Worm (Caenorhabditis elegans) whole organism, young adult: ENCODE data around the gene Y50D4A.1.

ENCODE experiments used
- B0261.1 ChIP-seq: sonication (generic microtip); optimal IDR thresholded peaks from 2 replicates; lab custom pipeline; 2016; ENCODE audit warnings: mild to moderate bottlenecking, missing genetic modification characterization, moderate library complexity, missing compliant biosample characterization
- C06A6.2 ChIP-seq: fragments of 200-800 bp; sonication (Bioruptor generic); conservative IDR thresholded peaks from 2 replicates; pipeline ENCODE4 v1.3.6; 2022; ENCODE audit warnings: missing genetic modification characterization, missing compliant biosample characterization
- F33H1.4 ChIP-seq: fragments of 200-800 bp; sonication (Bioruptor generic); IDR thresholded peaks from 2 replicates; pipeline ENCODE4 v1.3.6; 2022; ENCODE audit warnings: missing genetic modification reagents, missing genetic modification characterization, missing compliant biosample characterization
- F57A8.1 ChIP-seq: fragments of 200-800 bp; sonication (Bioruptor generic); optimal IDR thresholded peaks from 2 replicates; lab custom pipeline; 2018; ENCODE audit warnings: mild to moderate bottlenecking, missing genetic modification characterization, moderate library complexity, missing compliant biosample characterization
- dpl-1 ChIP-seq: fragments of 150-350 bp; optimal IDR thresholded peaks from 2 replicates; lab custom pipeline; 2014; ENCODE audit warnings: missing biosample characterization, missing genetic modification reagents, missing genetic modification characterization
- efl-1 ChIP-seq: fragments of 150-350 bp; optimal IDR thresholded peaks from 2 replicates; lab custom pipeline; 2014; ENCODE audit warnings: missing biosample characterization, missing genetic modification reagents, missing genetic modification characterization
- egl-18 ChIP-seq: fragments of 200-800 bp; sonication (Bioruptor generic); IDR thresholded peaks from 2 replicates; pipeline ENCODE4 v1.3.6; 2022; ENCODE audit warnings: missing genetic modification reagents, missing genetic modification characterization, missing compliant biosample characterization
- ets-4 ChIP-seq: fragments of 200-800 bp; sonication (Bioruptor generic); optimal IDR thresholded peaks from 2 replicates; lab custom pipeline; 2018; ENCODE audit warnings: mild to moderate bottlenecking, missing genetic modification characterization, missing compliant biosample characterization
- him-1 ChIP-seq: sonication (generic microtip); optimal IDR thresholded peaks from 2 replicates; lab custom pipeline; 2016; ENCODE audit warnings: missing genotype, missing genetic modification reagents, missing genetic modification characterization, missing compliant biosample characterization
- pha-4 ChIP-seq: fragments of 150-350 bp; sonication (generic microtip); optimal IDR thresholded peaks from 2 replicates; lab custom pipeline; 2014; ENCODE audit warnings: missing biosample characterization, missing genetic modification reagents, missing genetic modification characterization
- repo-1 ChIP-seq: sonication (generic microtip); optimal IDR thresholded peaks from 2 replicates; lab custom pipeline; 2017; ENCODE audit warnings: mild to moderate bottlenecking, missing genetic modification characterization, missing compliant biosample characterization
- somi-1 ChIP-seq: fragments of 200-800 bp; sonication (Bioruptor generic); optimal IDR thresholded peaks from 2 replicates; lab custom pipeline; 2018; ENCODE audit warnings: mild to moderate bottlenecking, missing genetic modification characterization, missing compliant biosample characterization
- unc-62 ChIP-seq: fragments of 150-350 bp; optimal IDR thresholded peaks from 2 replicates; lab custom pipeline; 2014; ENCODE audit warnings: missing biosample characterization, missing genetic modification reagents, missing genetic modification characterization
- ztf-26 ChIP-seq: sonication (generic microtip); optimal IDR thresholded peaks from 2 replicates; lab custom pipeline; 2017; ENCODE audit warnings: missing genetic modification characterization, missing compliant biosample characterization

- no peak for TF ChIP-seq efl-1 (GFP tag; lab: Kevin White, UChicago)
- TF ChIP-seq somi-1 = no peak
- no peak for TF ChIP-seq F57A8.1
- TF ChIP-seq ztf-26 = no peak
- TF ChIP-seq repo-1 (tag; lab: Kevin White, UChicago) = no peak
- TF ChIP-seq pha-4 = no peak
- no peak for TF ChIP-seq unc-62 (GFP tag; lab: Kevin White, UChicago)
- no peak for TF ChIP-seq C06A6.2
- TF ChIP-seq him-1 (tag; lab: Kevin White, UChicago) = no peak
- no peak for TF ChIP-seq F33H1.4 (GFP tag; lab: Robert Waterston, UW)
- TF ChIP-seq egl-18 (GFP tag; lab: Robert Waterston, UW) = no peak
- TF ChIP-seq ets-4 (GFP tag; lab: Kevin White, UChicago) = no peak
- TF ChIP-seq dpl-1 (GFP tag; lab: Kevin White, UChicago) = no peak
- TF ChIP-seq B0261.1 = no peak
Observed at ce11 chrV:1235355-1235754, 27.7 kb downstream of the Y50D4A.1 start, which contains the start of gene madd-2.
